Fruit fly (Drosophila melanogaster): ENCODE data around the gene CG8281.

Gene CG8281

DNA sequence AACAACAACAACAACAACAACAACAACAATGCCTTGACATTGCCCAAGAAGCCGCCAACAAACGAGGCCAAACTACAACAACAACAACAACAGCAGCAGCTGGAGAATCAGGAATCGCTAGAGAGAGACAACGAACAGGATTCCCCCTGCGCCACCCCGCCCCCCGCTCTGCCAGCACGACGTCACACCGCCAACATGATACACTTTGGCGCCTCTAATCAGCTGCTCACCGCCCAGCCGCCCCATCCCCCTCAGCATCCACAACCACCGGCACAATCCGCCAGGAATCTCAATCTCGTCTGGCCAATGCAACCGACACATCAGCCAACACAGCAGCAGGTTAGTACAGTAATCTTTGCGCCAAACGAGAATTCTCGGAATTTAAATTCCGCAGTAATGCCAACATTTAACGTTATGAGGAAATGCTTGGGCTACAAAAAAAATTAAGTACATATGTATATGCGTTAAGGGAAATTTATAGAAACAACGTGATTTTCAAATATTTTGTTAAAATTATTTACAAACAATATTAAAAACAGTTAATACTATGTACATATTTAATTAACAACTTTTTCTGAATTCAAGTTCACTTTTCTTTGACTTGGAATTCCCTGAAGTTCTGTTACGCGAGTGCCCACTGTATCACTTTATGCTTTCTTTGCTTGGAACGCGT, 42.4 kb upstream of the CG8281 start (continued):
- TF ChIP-seq Abd-B (GFP tag; optimal IDR thresholded peaks at IDR 0.05) (no peak), Dif (GFP tag; optimal IDR thresholded peaks at IDR 0.05; ENCODE audit: partially characterized antibody) (no peak), dl (GFP tag; optimal IDR thresholded peaks at IDR 0.05; ENCODE audit: insufficient read depth in 1 of 2, partially characterized antibody in 2 of 2) (no peak)

DNA sequence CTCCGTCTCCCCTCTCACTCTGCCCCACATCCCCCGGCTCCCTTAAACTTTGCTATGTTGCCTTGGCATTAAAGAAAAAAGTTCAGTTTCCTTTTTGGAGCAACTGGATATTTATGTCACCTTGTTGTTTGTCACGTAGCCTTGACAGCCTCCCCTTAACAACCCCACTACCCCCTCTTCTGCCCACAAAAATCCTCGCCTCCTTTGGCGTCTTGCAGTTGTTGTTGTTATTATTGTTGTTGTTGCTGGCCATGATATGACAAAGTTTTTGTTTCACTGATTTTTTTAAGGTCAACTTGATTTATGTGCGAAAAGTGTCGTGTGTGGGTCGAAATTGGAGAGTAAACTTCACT, 41.9 kb upstream of the CG8281 start:
- no peak for TF ChIP-seq Dfd (GFP tag; optimal IDR thresholded peaks at IDR 0.05)
- TF ChIP-seq rgr (GFP tag; optimal IDR thresholded peaks at IDR 0.05), result no peak
- TF ChIP-seq Myc (optimal IDR thresholded peaks at IDR 0.05), result no peak
- TF ChIP-seq pan (optimal IDR thresholded peaks at IDR 0.05), result no peak
- TF ChIP-seq br (GFP tag; optimal IDR thresholded peaks at IDR 0.05), result no peak
- no peak for TF ChIP-seq sv (GFP tag; optimal IDR thresholded peaks at IDR 0.05)
- TF ChIP-seq OdsH (GFP tag; optimal IDR thresholded peaks at IDR 0.05), result no peak
- no peak for TF ChIP-seq usp (GFP tag; optimal IDR thresholded peaks at IDR 0.05)
- TF ChIP-seq dmrt93B (GFP tag; optimal IDR thresholded peaks at IDR 0.05), result no peak
- TF ChIP-seq CG32264 (GFP tag; optimal IDR thresholded peaks at IDR 0.05), result no peak
- TF ChIP-seq tai (GFP tag; optimal IDR thresholded peaks at IDR 0.05), result no peak
- no peak for TF ChIP-seq HLH106 (tag; optimal IDR thresholded peaks at IDR 0.05)
- no peak for TF ChIP-seq Dif (GFP tag; optimal IDR thresholded peaks at IDR 0.05; ENCODE audit: partially characterized antibody)
- TF ChIP-seq brk (GFP tag; optimal IDR thresholded peaks at IDR 0.05), result no peak
- no peak for TF ChIP-seq GATAd (GFP tag; optimal IDR thresholded peaks at IDR 0.05)

- no peak for TF ChIP-seq jim (GFP tag; optimal IDR thresholded peaks at IDR 0.05)
- no peak for TF ChIP-seq ey (GFP tag; optimal IDR thresholded peaks at IDR 0.05)
- no peak for TF ChIP-seq CG9705 (GFP tag; optimal IDR thresholded peaks at IDR 0.05)
- no peak for TF ChIP-seq dsf (GFP tag; optimal IDR thresholded peaks at IDR 0.05; ENCODE audit: borderline replicate concordance)
- no peak for TF ChIP-seq sv (GFP tag; optimal IDR thresholded peaks at IDR 0.05)
- no peak for TF ChIP-seq pan (optimal IDR thresholded peaks at IDR 0.05)
- TF ChIP-seq Rel (GFP tag; optimal IDR thresholded peaks at IDR 0.05), result no peak
- no peak for TF ChIP-seq Rel (tag; optimal IDR thresholded peaks at IDR 0.05)
- TF ChIP-seq Dfd (GFP tag; optimal IDR thresholded peaks at IDR 0.05), result no peak
- no peak for TF ChIP-seq Abd-B (GFP tag; optimal IDR thresholded peaks at IDR 0.05)
- TF ChIP-seq CrebA (GFP tag; optimal IDR thresholded peaks at IDR 0.05; ENCODE audit: borderline replicate concordance), result no peak
- no peak for TF ChIP-seq h (GFP tag; optimal IDR thresholded peaks at IDR 0.05)
- TF ChIP-seq HLH106 (tag; optimal IDR thresholded peaks at IDR 0.05), result no peak
- TF ChIP-seq Vsx2 (GFP tag; optimal IDR thresholded peaks at IDR 0.05; ENCODE audit: partially characterized antibody), result no peak
- no peak for TF ChIP-seq Mio (GFP tag; optimal IDR thresholded peaks at IDR 0.05)
- TF ChIP-seq dmrt93B (GFP tag; optimal IDR thresholded peaks at IDR 0.05), result no peak
- TF ChIP-seq Dif (GFP tag; optimal IDR thresholded peaks at IDR 0.05; ENCODE audit: partially characterized antibody), result no peak
- no peak for TF ChIP-seq Hr83 (GFP tag; optimal IDR thresholded peaks at IDR 0.05; ENCODE audit: poor library complexity, severe bottlenecking)
- no peak for TF ChIP-seq Sp1 (GFP tag; optimal IDR thresholded peaks at IDR 0.05)
Observed at dm6 chr3L:7874507-7874906, 37.8 kb upstream of the CG8281 start.

dm6 chr3L:7875606-7876366, 36.5 kb upstream of the CG8281 start:
- TF ChIP-seq jim (GFP tag; optimal IDR thresholded peaks at IDR 0.05) (no peak), dsf (GFP tag; optimal IDR thresholded peaks at IDR 0.05; ENCODE audit: borderline replicate concordance) (no peak), sage (GFP tag; optimal IDR thresholded peaks at IDR 0.05) (no peak), fru (GFP tag; optimal IDR thresholded peaks at IDR 0.05) (peak; percentile 79), dmrt93B (GFP tag; optimal IDR thresholded peaks at IDR 0.05) (peak; percentile 65), Hr78 (GFP tag; optimal IDR thresholded peaks at IDR 0.05) (no peak), GATAd (GFP tag; optimal IDR thresholded peaks at IDR 0.05) (no peak), Dif (GFP tag; optimal IDR thresholded peaks at IDR 0.05; ENCODE audit: partially characterized antibody) (no peak), usp (GFP tag; optimal IDR thresholded peaks at IDR 0.05) (no peak), N (GFP tag; optimal IDR thresholded peaks at IDR 0.05) (no peak), tai (GFP tag; optimal IDR thresholded peaks at IDR 0.05) (peak; percentile 48), woc (GFP tag; optimal IDR thresholded peaks at IDR 0.05) (peak; percentile 69), Jra (GFP tag; optimal IDR thresholded peaks at IDR 0.05) (peak; percentile 63), Rel (GFP tag; optimal IDR thresholded peaks at IDR 0.05) (no peak), Rel (tag; optimal IDR thresholded peaks at IDR 0.05) (peak; percentile 20), HLH106 (tag; optimal IDR thresholded peaks at IDR 0.05) (peak; percentile 73), psq (GFP tag; optimal IDR thresholded peaks at IDR 0.05) (peak; percentile 78), rgr (GFP tag; optimal IDR thresholded peaks at IDR 0.05) (peak; percentile 61), Sp1 (GFP tag; optimal IDR thresholded peaks at IDR 0.05) (peak; percentile 82), CG32264 (GFP tag; optimal IDR thresholded peaks at IDR 0.05) (no peak), Dfd (GFP tag; optimal IDR thresholded peaks at IDR 0.05) (no peak), CG9705 (GFP tag; optimal IDR thresholded peaks at IDR 0.05) (peak; percentile 56), Myc (optimal IDR thresholded peaks at IDR 0.05) (no peak), Abd-B (GFP tag; optimal IDR thresholded peaks at IDR 0.05) (no peak), Hnf4 (GFP tag; optimal IDR thresholded peaks at IDR 0.05) (peak; percentile 45), h (GFP tag; optimal IDR thresholded peaks at IDR 0.05) (peak; percentile 70), ey (GFP tag; optimal IDR thresholded peaks at IDR 0.05) (peak; percentile 78), Hr83 (GFP tag; optimal IDR thresholded peaks at IDR 0.05; ENCODE audit: poor library complexity, severe bottlenecking) (no peak), lola (GFP tag; optimal IDR thresholded peaks at IDR 0.05) (no peak), foxo (GFP tag; optimal IDR thresholded peaks at IDR 0.05) (peak in 1 of 2 experiments; percentile 77), CrebA (GFP tag; optimal IDR thresholded peaks at IDR 0.05; ENCODE audit: borderline replicate concordance) (no peak), pan (optimal IDR thresholded peaks at IDR 0.05) (no peak)

Measured in whole organism, wandering third instar larva.